Fruit fly (Drosophila melanogaster) Kc167 (cell line): Measurements from ENCODE around the gene CG8087.

Experiments
- Myc ChIP-seq: fragments of >200 bp; optimal IDR thresholded peaks from 2 replicates; lab custom pipeline; 2017; ENCODE audit warnings: missing external identifiers
- Sin3A ChIP-seq: fragments of >200 bp; optimal IDR thresholded peaks from 2 replicates; lab custom pipeline; 2018; ENCODE audit warnings: missing external identifiers
- h ChIP-seq: fragments of >200 bp; optimal IDR thresholded peaks from 3 replicates; lab custom pipeline; 2018; ENCODE audit warnings: missing external identifiers
- insv ChIP-seq: fragments of >200 bp; optimal IDR thresholded peaks from 3 replicates; lab custom pipeline; 2018; ENCODE audit warnings: missing external identifiers
- psq ChIP-seq: fragments of >200 bp; optimal IDR thresholded peaks from 2 replicates; lab custom pipeline; 2017; ENCODE audit warnings: missing external identifiers
- ttk ChIP-seq: sonication (Bioruptor generic); optimal IDR thresholded peaks from 2 replicates; lab custom pipeline; 2017; ENCODE audit warnings: missing external identifiers

The CG8087 gene

DNA sequence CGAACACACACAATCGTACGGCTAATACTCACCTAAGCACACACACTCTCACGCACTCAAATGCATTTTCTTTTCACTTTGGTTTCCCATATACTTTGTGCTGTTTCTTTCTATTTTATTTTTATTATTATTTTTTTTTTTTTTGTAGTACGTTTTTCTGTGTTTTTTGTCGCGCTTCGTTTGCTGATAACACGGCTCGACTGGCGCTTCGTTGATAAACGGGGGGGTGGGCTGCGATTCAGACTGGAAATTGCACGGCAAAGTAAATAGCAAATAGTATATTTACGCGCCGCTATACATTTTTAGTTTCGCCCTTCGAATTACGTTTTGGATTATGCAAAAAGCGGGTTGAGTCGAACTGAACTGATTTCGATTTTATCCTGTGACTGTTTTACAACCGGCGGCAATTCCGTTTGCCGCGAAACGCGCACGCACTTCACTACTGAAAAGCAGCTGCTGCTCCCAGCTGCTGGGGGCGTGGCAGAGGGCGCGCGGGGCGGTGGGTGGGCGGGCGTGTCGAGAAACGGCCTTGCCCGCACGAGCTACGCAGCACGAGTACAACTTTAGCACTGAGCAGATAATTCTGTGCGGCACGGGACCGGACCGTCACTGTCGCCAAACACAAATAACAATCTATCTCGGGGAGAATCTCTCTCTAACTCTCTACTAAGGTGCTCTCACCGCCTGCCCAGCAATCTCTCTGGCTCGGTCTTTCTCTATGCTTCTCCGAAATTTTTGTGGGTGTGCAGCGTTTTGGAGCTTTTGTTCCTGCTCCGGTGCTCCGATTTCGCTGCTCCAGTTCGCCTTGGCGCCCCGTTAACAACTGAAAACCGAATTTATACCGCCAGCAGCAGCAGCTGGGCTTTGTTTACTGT lies 6.9 kb downstream of the CG8087 start, which contains the start of gene Pde6:
TSS of gene Pde6 (minus strand) at position 825 of the 875 bp plus-strand sequence.
- TF ChIP-seq Sin3A (lab: Kevin White, UChicago), result no peak
- TF ChIP-seq Myc (lab: Kevin White, UChicago), result no peak
- TF ChIP-seq psq (lab: Kevin White, UChicago), result no peak
- TF ChIP-seq ttk (lab: Kevin White, UChicago), result no peak
- no peak for TF ChIP-seq insv (lab: Kevin White, UChicago)

DNA sequence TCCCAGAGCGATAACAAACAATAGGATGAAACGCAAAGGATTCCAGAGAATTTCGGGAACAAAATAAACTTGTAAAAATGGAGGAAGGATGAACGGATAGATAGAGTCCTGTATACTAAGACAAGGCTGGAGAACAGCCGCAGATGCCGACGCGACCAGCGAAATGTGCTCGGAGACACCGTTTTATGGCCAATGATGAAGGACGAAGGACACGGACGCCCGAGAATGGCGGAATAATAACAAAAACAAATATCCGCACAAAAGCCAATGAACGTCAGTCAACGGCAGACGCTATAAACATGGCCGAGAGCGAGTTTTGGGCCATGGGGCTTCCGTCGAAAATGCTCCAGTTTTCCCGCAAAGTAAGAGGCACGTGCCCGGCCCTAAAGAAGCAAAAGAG lies 9.6 kb downstream of the CG8087 start:
- TF ChIP-seq insv (lab: Kevin White, UChicago), result no peak
- TF ChIP-seq Sin3A (lab: Kevin White, UChicago), result no peak
- TF ChIP-seq psq (lab: Kevin White, UChicago), result no peak

DNA sequence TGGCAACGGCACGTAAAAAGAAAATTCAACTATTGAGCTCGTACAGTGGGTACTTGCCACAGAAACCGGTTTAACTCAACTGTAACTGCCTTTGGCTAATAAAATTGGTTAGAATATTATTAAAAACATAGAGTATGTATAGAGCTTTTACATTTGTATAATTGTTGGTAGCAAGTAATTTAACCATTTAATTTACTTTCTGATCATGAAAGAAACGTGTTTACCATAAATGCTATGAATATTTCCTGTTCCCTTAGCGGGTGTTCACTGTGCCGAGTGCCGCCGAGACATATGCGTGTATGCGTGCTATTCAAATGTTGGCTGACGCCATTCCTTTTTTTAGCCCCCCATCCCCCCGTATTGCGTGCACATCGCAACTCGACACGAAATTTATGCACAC lies 15.9 kb downstream of the CG8087 start:
- TF ChIP-seq h (lab: Kevin White, UChicago) (no peak), psq (lab: Kevin White, UChicago) (no peak), ttk (lab: Kevin White, UChicago) (no peak), Myc (lab: Kevin White, UChicago) (no peak), insv (lab: Kevin White, UChicago) (no peak)

- no peak for TF ChIP-seq psq (lab: Kevin White, UChicago)
- TF ChIP-seq Myc (lab: Kevin White, UChicago), result no peak
- no peak for TF ChIP-seq h (lab: Kevin White, UChicago)
- no peak for TF ChIP-seq Sin3A (lab: Kevin White, UChicago)
- TF ChIP-seq ttk (lab: Kevin White, UChicago), result no peak
- TF ChIP-seq insv (lab: Kevin White, UChicago), result no peak
Measured at dm6 chr3R:14542038-14542437, 22.6 kb downstream of the CG8087 start.

dm6 chr3R:14526657-14527056 lies 37.9 kb downstream of the CG8087 start:
- TF ChIP-seq Myc (lab: Kevin White, UChicago) (no peak), psq (lab: Kevin White, UChicago) (no peak), ttk (lab: Kevin White, UChicago) (no peak), insv (lab: Kevin White, UChicago) (no peak), Sin3A (lab: Kevin White, UChicago) (no peak), h (lab: Kevin White, UChicago) (no peak)

DNA sequence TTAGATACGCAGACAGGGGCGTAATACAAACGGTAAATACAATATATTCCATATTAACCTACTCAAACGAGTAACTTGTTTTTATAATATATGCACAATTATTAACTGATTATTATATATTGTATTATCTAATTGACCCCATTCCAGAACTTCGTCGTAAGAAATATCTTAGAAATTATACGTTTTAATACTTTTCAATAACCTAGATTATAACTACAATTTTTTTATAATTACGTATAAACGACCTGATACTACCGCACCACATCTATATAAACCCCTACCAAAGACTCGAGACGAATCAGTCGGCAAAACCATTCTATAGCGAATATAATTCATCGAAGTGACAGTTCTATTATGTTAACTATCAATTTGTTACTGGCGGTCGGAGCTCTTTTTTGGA lies 43.9 kb downstream of the CG8087 start, which contains the start of gene Cyp313a1:
TSS of gene Cyp313a1 (plus strand) at position 301 of the 400 bp plus-strand sequence.
- TF ChIP-seq ttk (lab: Kevin White, UChicago) (no peak), Myc (lab: Kevin White, UChicago) (no peak), psq (lab: Kevin White, UChicago) (no peak), insv (lab: Kevin White, UChicago) (no peak), Sin3A (lab: Kevin White, UChicago) (no peak), h (lab: Kevin White, UChicago) (no peak)

DNA sequence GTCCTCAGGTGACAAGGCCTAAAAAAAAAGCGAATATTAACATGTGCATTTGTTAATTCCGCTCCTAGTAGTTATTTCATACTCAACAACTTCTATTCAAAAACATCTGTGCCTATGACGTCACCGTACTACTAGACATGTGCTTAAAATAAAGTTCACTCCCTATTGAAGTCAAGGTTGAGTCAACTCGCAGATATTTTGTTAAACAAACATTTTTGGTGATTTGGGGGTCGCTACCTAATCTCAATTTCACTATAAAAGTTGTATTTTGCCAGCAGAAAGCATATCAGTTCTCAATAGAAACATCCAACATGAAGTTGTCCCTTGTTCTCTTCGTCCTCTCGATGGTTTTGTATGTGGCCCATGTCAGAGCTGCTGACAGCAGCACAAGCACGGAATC lies 47.9 kb downstream of the CG8087 start, which contains the start of gene CG34273:
TSS of gene CG34273 (plus strand) at position 301 of the 400 bp plus-strand sequence.
- TF ChIP-seq insv (lab: Kevin White, UChicago) (no peak), psq (lab: Kevin White, UChicago) (no peak), h (lab: Kevin White, UChicago) (no peak), Sin3A (lab: Kevin White, UChicago) (no peak), Myc (lab: Kevin White, UChicago) (no peak), ttk (lab: Kevin White, UChicago) (no peak)
